Fruit fly (Drosophila melanogaster): Measurements from ENCODE around the gene Ugt36E1.

Ugt36E1 gene

dm6 chr2L:18858661-18859532 is 32.3 kb downstream of the Ugt36E1 start, which contains the start of the genes CG10602 and mRpL13 (continued):
- TF ChIP-seq CG5180 (GFP tag; optimal IDR thresholded peaks at IDR 0.05) (no peak), dpn (GFP tag; optimal IDR thresholded peaks at IDR 0.05) (peak; percentile 17 to 39), Stat92E (GFP tag; optimal IDR thresholded peaks at IDR 0.05) (peak in 1 of 3 experiments; percentile 69), Gsc (GFP tag; IDR thresholded peaks at IDR 0.05) (no peak), CG16813 (GFP tag; IDR thresholded peaks at IDR 0.05; ENCODE audit: partially characterized antibody) (peak; percentile 36; the same call in 2 of the 3 replicates), CG9876 (GFP tag; optimal IDR thresholded peaks at IDR 0.05) (peak; percentile 37), Jarid2 (GFP tag; optimal IDR thresholded peaks at IDR 0.05) (peak; percentile 31), CG32532 (GFP tag; IDR thresholded peaks at IDR 0.05) (no peak), tap (tag; optimal IDR thresholded peaks at IDR 0.05) (no peak), Ravus (GFP tag; IDR thresholded peaks at IDR 0.05) (no peak), stwl (tag; optimal IDR thresholded peaks at IDR 0.05) (peak; percentile 86), CG1647 (GFP tag; optimal IDR thresholded peaks at IDR 0.05) (no peak), lab (GFP tag; optimal IDR thresholded peaks at IDR 0.05) (no peak), CG7556 (GFP tag; optimal IDR thresholded peaks at IDR 0.05) (no peak), CHES-1-like (GFP tag; optimal IDR thresholded peaks at IDR 0.05) (peak; percentile 31)

DNA sequence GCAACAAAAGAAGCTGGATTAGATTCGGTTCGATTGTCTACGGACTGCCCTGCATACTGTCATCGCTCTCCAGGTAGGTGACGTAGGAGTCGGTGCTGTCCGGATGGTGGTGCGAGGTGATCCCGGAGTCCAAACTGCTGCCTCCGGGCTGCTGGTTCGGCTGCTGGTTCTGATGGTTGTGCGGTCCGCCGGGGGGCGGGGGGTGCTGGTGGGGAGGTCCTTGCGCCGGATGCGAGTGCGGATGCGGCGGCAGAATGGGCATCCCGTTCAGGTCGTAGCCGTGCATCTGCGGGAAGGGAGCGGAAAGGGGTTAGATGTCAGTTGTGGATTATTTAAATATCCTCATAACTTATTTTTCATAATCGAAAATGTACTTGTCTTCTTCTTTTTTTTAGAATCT is 34.4 kb downstream of the Ugt36E1 start:
- TF ChIP-seq grau (tag; optimal IDR thresholded peaks at IDR 0.05) (no peak), danr (GFP tag; IDR thresholded peaks at IDR 0.05) (no peak), CG11504 (tag; optimal IDR thresholded peaks at IDR 0.05) (no peak), sr (GFP tag; IDR thresholded peaks at IDR 0.05) (peak; percentile 4; the same call in 1 of the 3 replicates), jing (GFP tag; optimal IDR thresholded peaks at IDR 0.05) (no peak), CG18619 (GFP tag; optimal IDR thresholded peaks at IDR 0.05) (no peak), ERR (GFP tag; optimal IDR thresholded peaks at IDR 0.05) (no peak), CG3163 (GFP tag; optimal IDR thresholded peaks at IDR 0.05) (no peak), Lpt (GFP tag; optimal IDR thresholded peaks at IDR 0.05) (no peak), CG16813 (GFP tag; IDR thresholded peaks at IDR 0.05; ENCODE audit: partially characterized antibody) (0 out of 3 replicates have a peak, but pooled peaks have one; percentile 22), Bteb2 (GFP tag; optimal IDR thresholded peaks at IDR 0.05) (no peak), D19B (GFP tag; optimal IDR thresholded peaks at IDR 0.05) (no peak), nmo (GFP tag; optimal IDR thresholded peaks at IDR 0.05) (no peak), fd102C (GFP tag; optimal IDR thresholded peaks at IDR 0.05) (no peak), CG4707 (GFP tag; optimal IDR thresholded peaks at IDR 0.05) (no peak), dpn (GFP tag; optimal IDR thresholded peaks at IDR 0.05) (no peak), pho (GFP tag; optimal IDR thresholded peaks at IDR 0.05) (no peak), Med (GFP tag) (no peak), sob (GFP tag; IDR thresholded peaks at IDR 0.05) (no peak), CG12299 (tag; optimal IDR thresholded peaks at IDR 0.05) (no peak), HLH3B (GFP tag; IDR thresholded peaks at IDR 0.05) (no peak), pzg (GFP tag; optimal IDR thresholded peaks at IDR 0.05) (no peak), CG8478 (optimal IDR thresholded peaks at IDR 0.05) (peak; percentile 2), Hr39 (optimal IDR thresholded peaks at IDR 0.05) (peak; percentile 78), Eip74EF (GFP tag; optimal IDR thresholded peaks at IDR 0.05) (no peak), hth (optimal IDR thresholded peaks at IDR 0.05) (no peak), Jarid2 (GFP tag; optimal IDR thresholded peaks at IDR 0.05) (peak; percentile 11), CG13624 (GFP tag; optimal IDR thresholded peaks at IDR 0.05) (no peak), Ets65A (GFP tag) (peak; percentile 20), CG6791 (GFP tag; IDR thresholded peaks at IDR 0.05; ENCODE audit: partially characterized antibody) (no peak), CG8924 (tag; optimal IDR thresholded peaks at IDR 0.05) (no peak)
